Worm (Caenorhabditis elegans) whole organism, midembryonic: ENCODE data around the gene F36A4.4.

Source experiments
- T22C8.4 ChIP-seq: fragments of 200-800 bp; sonication (Bioruptor generic); IDR thresholded peaks from 2 replicates; pipeline ENCODE4 v1.3.6; 2022; ENCODE audit warnings: missing genetic modification characterization, missing compliant biosample characterization
- cog-1 ChIP-seq: sonication (generic microtip); optimal IDR thresholded peaks from 2 replicates; lab custom pipeline; 2016; ENCODE audit warnings: missing genetic modification characterization, missing compliant biosample characterization
- flt-1 ChIP-seq: fragments of 200-800 bp; sonication (Bioruptor generic); IDR thresholded peaks from 2 replicates; pipeline ENCODE4 v1.3.6; 2022; ENCODE audit warnings: missing genetic modification characterization, missing compliant biosample characterization
- klf-2 ChIP-seq: fragments of 200-800 bp; sonication (Bioruptor generic); conservative IDR thresholded peaks from 2 replicates; pipeline ENCODE4 v1.3.6; 2022; ENCODE audit warnings: missing genetic modification reagents, missing genetic modification characterization, missing compliant biosample characterization
- med-1 ChIP-seq: sonication (generic microtip); optimal IDR thresholded peaks from 2 replicates; lab custom pipeline; 2017; ENCODE audit warnings: missing genetic modification characterization, mild to moderate bottlenecking, missing compliant biosample characterization, antibody characterized with exemption, missing genetic modification reagents; ENCODE audit not compliant: insufficient read depth
- ref-1 ChIP-seq: fragments of 200-800 bp; sonication (Bioruptor generic); conservative IDR thresholded peaks from 2 replicates; pipeline ENCODE4 v1.3.6; 2022; ENCODE audit warnings: missing genetic modification reagents, missing genetic modification characterization, missing compliant biosample characterization
- tab-1 ChIP-seq: fragments of 200-800 bp; sonication (Bioruptor generic); IDR thresholded peaks from 2 replicates; pipeline ENCODE4 v1.3.6; 2022; ENCODE audit warnings: missing genetic modification characterization, missing compliant biosample characterization
- ztf-23 ChIP-seq: fragments of 200-800 bp; sonication (Bioruptor generic); IDR thresholded peaks from 2 replicates; pipeline ENCODE4 v1.3.6; 2022; ENCODE audit warnings: missing genetic modification reagents, missing genetic modification characterization, missing compliant biosample characterization
- ztf-29 ChIP-seq: fragments of 200-800 bp; sonication (Bioruptor generic); IDR thresholded peaks from 2 replicates; pipeline ENCODE4 v1.3.6; 2022; ENCODE audit warnings: missing genetic modification reagents, missing genetic modification characterization, missing compliant biosample characterization

The F36A4.4 gene

ce11 chrIV:4247334-4247733, 20.1 kb upstream of the F36A4.4 start:
- TF ChIP-seq tab-1 (GFP tag; lab: Robert Waterston, UW) (no peak), ztf-29 (GFP tag; lab: Robert Waterston, UW) (no peak), ref-1 (GFP tag; lab: Robert Waterston, UW) (no peak), cog-1 (tag; lab: Kevin White, UChicago) (no peak), flt-1 (GFP tag; lab: Robert Waterston, UW) (no peak), med-1 (GFP tag; lab: Kevin White, UChicago) (no peak), klf-2 (no peak), T22C8.4 (GFP tag; lab: Robert Waterston, UW) (no peak), ztf-23 (no peak)

- no peak for TF ChIP-seq tab-1 (GFP tag; lab: Robert Waterston, UW)
Measured at ce11 chrIV:4247770-4248169, 19.6 kb upstream of the F36A4.4 start, which contains the start of gene ama-1. ama-1 (plus strand) TSS chrIV:4248070.

DNA sequence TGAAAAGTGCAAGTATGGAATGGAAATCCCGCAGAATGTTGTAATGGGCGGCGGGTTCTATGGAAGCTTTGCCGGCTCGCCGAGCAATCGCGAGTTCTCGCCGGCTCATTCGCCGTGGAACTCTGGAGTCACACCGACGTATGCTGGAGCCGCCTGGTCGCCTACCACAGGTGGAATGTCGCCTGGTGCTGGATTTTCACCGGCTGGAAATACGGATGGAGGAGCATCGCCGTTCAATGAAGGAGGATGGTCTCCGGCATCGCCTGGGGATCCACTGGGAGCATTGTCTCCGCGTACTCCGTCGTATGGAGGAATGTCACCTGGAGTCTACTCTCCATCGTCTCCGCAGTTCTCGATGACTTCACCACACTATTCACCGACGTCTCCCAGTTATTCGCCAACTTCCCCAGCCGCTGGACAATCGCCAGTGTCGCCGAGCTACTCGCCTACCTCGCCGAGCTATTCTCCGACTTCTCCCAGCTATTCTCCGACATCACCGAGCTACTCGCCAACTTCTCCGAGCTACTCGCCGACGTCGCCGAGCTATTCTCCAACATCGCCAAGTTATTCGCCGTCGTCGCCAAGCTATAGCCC, 12.3 kb upstream of the F36A4.4 start:
- TF ChIP-seq klf-2 (0 out of 2 replicates have a peak, but pooled peaks have one; percentile 37), med-1 (GFP tag; lab: Kevin White, UChicago) (no peak)

ce11 chrIV:4259433-4259832, 8.0 kb upstream of the F36A4.4 start:
- no peak for TF ChIP-seq flt-1 (GFP tag; lab: Robert Waterston, UW)
- TF ChIP-seq ztf-23: no peak
- TF ChIP-seq T22C8.4 (GFP tag; lab: Robert Waterston, UW): no peak

DNA sequence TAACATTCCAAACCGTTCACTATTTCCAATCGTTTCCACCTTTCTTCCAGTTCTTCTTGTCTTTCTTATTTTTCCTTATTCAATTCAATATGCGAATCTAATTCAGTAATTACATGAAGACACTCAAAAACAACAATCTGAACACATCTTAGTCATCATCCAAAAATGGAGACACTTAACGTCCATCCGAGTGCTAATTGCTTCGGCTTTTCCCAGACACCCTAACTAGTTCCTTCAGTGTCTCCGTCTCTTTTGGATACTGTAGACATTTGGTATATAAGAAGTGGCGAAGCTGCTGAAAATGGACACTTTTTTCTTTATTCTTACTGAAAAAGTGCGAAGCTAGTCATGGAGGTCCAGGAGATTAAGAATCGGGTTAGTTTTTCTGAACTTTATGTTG, 4.4 kb upstream of the F36A4.4 start, which contains the start of gene col-33:
Gene col-33 (plus strand): TSS at position 301 of the 400 bp plus-strand sequence.
- TF ChIP-seq T22C8.4 (GFP tag; lab: Robert Waterston, UW): no peak
- TF ChIP-seq ztf-29 (GFP tag; lab: Robert Waterston, UW): no peak
- no peak for TF ChIP-seq ref-1 (GFP tag; lab: Robert Waterston, UW)
- TF ChIP-seq flt-1 (GFP tag; lab: Robert Waterston, UW): no peak

ce11 chrIV:4264649-4265048, 2.8 kb upstream of the F36A4.4 start:
- no peak for TF ChIP-seq tab-1 (GFP tag; lab: Robert Waterston, UW)
- no peak for TF ChIP-seq ztf-29 (GFP tag; lab: Robert Waterston, UW)
- TF ChIP-seq ztf-23: no peak
- TF ChIP-seq med-1 (GFP tag; lab: Kevin White, UChicago): no peak
- no peak for TF ChIP-seq flt-1 (GFP tag; lab: Robert Waterston, UW)
- no peak for TF ChIP-seq ref-1 (GFP tag; lab: Robert Waterston, UW)
- no peak for TF ChIP-seq cog-1 (tag; lab: Kevin White, UChicago)
- TF ChIP-seq T22C8.4 (GFP tag; lab: Robert Waterston, UW): no peak
- no peak for TF ChIP-seq klf-2

DNA sequence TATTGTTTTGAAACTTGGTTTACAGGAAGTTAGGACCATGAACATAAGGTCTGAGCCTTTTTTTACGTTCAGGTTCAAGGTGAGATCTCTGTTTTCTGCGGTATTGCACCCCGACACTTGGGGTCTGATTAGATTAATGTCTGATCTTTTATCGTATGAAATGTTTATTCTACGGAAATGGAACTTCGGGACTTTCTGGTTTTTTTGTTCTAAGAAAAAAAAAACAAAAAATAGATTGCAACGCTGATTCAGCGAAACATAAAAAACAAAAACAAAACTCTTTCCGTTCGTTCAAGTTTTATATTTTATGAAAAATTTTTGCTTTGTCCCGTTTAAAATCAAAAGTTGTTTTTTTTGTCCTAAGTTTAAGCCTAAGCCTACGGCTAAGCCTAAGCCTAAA, 2.2 kb upstream of the F36A4.4 start, which contains the start of gene F36A4.5:
Gene F36A4.5 (plus strand): TSS at position 301 of the 400 bp plus-strand sequence.
- TF ChIP-seq flt-1 (GFP tag; lab: Robert Waterston, UW) (no peak), ref-1 (GFP tag; lab: Robert Waterston, UW) (no peak), tab-1 (GFP tag; lab: Robert Waterston, UW) (no peak), T22C8.4 (GFP tag; lab: Robert Waterston, UW) (no peak), klf-2 (no peak), cog-1 (tag; lab: Kevin White, UChicago) (no peak), ztf-29 (GFP tag; lab: Robert Waterston, UW) (no peak), ztf-23 (no peak), med-1 (GFP tag; lab: Kevin White, UChicago) (no peak)

- TF ChIP-seq cog-1 (tag; lab: Kevin White, UChicago) (no peak), med-1 (GFP tag; lab: Kevin White, UChicago) (no peak), klf-2 (no peak), flt-1 (GFP tag; lab: Robert Waterston, UW) (no peak), ztf-29 (GFP tag; lab: Robert Waterston, UW) (no peak), ref-1 (GFP tag; lab: Robert Waterston, UW) (no peak), ztf-23 (no peak), T22C8.4 (GFP tag; lab: Robert Waterston, UW) (no peak), tab-1 (GFP tag; lab: Robert Waterston, UW) (no peak)
Measured at ce11 chrIV:4265951-4266350, 1.5 kb upstream of the F36A4.4 start.

- TF ChIP-seq T22C8.4 (GFP tag; lab: Robert Waterston, UW): no peak
- TF ChIP-seq klf-2: no peak
- TF ChIP-seq flt-1 (GFP tag; lab: Robert Waterston, UW): no peak
- no peak for TF ChIP-seq ztf-23
- TF ChIP-seq med-1 (GFP tag; lab: Kevin White, UChicago): no peak
- TF ChIP-seq ref-1 (GFP tag; lab: Robert Waterston, UW): no peak
- TF ChIP-seq ztf-29 (GFP tag; lab: Robert Waterston, UW): no peak
- no peak for TF ChIP-seq cog-1 (tag; lab: Kevin White, UChicago)
- no peak for TF ChIP-seq tab-1 (GFP tag; lab: Robert Waterston, UW)
Measured at ce11 chrIV:4269308-4269707, 1.9 kb downstream of the F36A4.4 start, which contains the start of gene F36A4.3. F36A4.3 (plus strand) TSS chrIV:4269608.

- TF ChIP-seq T22C8.4 (GFP tag; lab: Robert Waterston, UW) (no peak), klf-2 (no peak), ref-1 (GFP tag; lab: Robert Waterston, UW) (no peak), med-1 (GFP tag; lab: Kevin White, UChicago) (no peak), tab-1 (GFP tag; lab: Robert Waterston, UW) (no peak)
Measured at ce11 chrIV:4270925-4271324, 3.5 kb downstream of the F36A4.4 start, which contains the start of gene F36A4.2. F36A4.2 (plus strand) TSS chrIV:4271225.
